Fruit fly (Drosophila melanogaster): ENCODE data around the gene mew.

mew gene

dm6 chrX:13249732-13250395 is 8.4 kb downstream of the mew start (continued):
- TF ChIP-seq tin (GFP tag; optimal IDR thresholded peaks at IDR 0.05) (no peak), HLHmδ (GFP tag; optimal IDR thresholded peaks at IDR 0.05) (no peak), CG8359 (GFP tag; optimal IDR thresholded peaks at IDR 0.05; ENCODE audit: borderline replicate concordance) (no peak), pita (GFP tag; optimal IDR thresholded peaks at IDR 0.05) (no peak), CG1832 (GFP tag; optimal IDR thresholded peaks at IDR 0.05) (no peak), sr (GFP tag; IDR thresholded peaks at IDR 0.05) (peak; percentile 74), CG6813 (GFP tag; optimal IDR thresholded peaks at IDR 0.05) (no peak), kah (GFP tag; optimal IDR thresholded peaks at IDR 0.05) (no peak), tap (tag; optimal IDR thresholded peaks at IDR 0.05) (no peak), CG13894 (tag; optimal IDR thresholded peaks at IDR 0.05) (no peak), Mad (GFP tag; optimal IDR thresholded peaks at IDR 0.05) (no peak), Ptx1 (GFP tag; IDR thresholded peaks at IDR 0.05) (peak; percentile 24; the same call in 1 of the 2 replicates), CG2202 (tag; optimal IDR thresholded peaks at IDR 0.05) (no peak), Ravus (GFP tag; IDR thresholded peaks at IDR 0.05) (no peak), CG15011 (GFP tag; optimal IDR thresholded peaks at IDR 0.05) (no peak), br (optimal IDR thresholded peaks at IDR 0.05) (no peak), kni (GFP tag; optimal IDR thresholded peaks at IDR 0.05) (no peak), eve (GFP tag; optimal IDR thresholded peaks at IDR 0.05) (peak in 1 of 2 experiments; percentile 21), Hr3 (GFP tag; optimal IDR thresholded peaks at IDR 0.05) (no peak), CG1529 (GFP tag; optimal IDR thresholded peaks at IDR 0.05) (no peak), sc (optimal IDR thresholded peaks at IDR 0.05) (no peak), sc (GFP tag; optimal IDR thresholded peaks at IDR 0.05) (no peak), Side (GFP tag; optimal IDR thresholded peaks at IDR 0.05) (no peak), Lpt (GFP tag; optimal IDR thresholded peaks at IDR 0.05) (no peak), da (GFP tag; optimal IDR thresholded peaks at IDR 0.05) (no peak), CG12155 (GFP tag; optimal IDR thresholded peaks at IDR 0.05) (no peak), CG18599 (GFP tag; optimal IDR thresholded peaks at IDR 0.05) (no peak), CG16813 (GFP tag; IDR thresholded peaks at IDR 0.05; ENCODE audit: partially characterized antibody) (no peak), Oli (tag; optimal IDR thresholded peaks at IDR 0.05) (no peak), nerfin-1 (tag; optimal IDR thresholded peaks at IDR 0.05) (no peak), CG13287 (GFP tag; IDR thresholded peaks at IDR 0.05; ENCODE audit: partially characterized antibody) (no peak), CG4730 (GFP tag; IDR thresholded peaks at IDR 0.05) (no peak), so (GFP tag; IDR thresholded peaks at IDR 0.05) (no peak), Sox100B (GFP tag; optimal IDR thresholded peaks at IDR 0.05) (no peak), Bdp1 (GFP tag; optimal IDR thresholded peaks at IDR 0.05) (no peak), her (GFP tag; optimal IDR thresholded peaks at IDR 0.05) (no peak), unpg (GFP tag; optimal IDR thresholded peaks at IDR 0.05) (no peak), CG8281 (tag; optimal IDR thresholded peaks at IDR 0.05) (no peak), ttk (GFP tag; IDR thresholded peaks at IDR 0.05) (no peak), ranshi (GFP tag; IDR thresholded peaks at IDR 0.05) (no peak), gfzf (GFP tag; optimal IDR thresholded peaks at IDR 0.05) (no peak), NC2β (GFP tag; optimal IDR thresholded peaks at IDR 0.05) (no peak), wor (GFP tag; IDR thresholded peaks at IDR 0.05) (peak; percentile 12; the same call in 1 of the 2 replicates), Tbp (GFP tag; optimal IDR thresholded peaks at IDR 0.05) (no peak), CG7556 (GFP tag; optimal IDR thresholded peaks at IDR 0.05) (peak; percentile 16), Hmx (GFP tag; optimal IDR thresholded peaks at IDR 0.05) (no peak), sisA (GFP tag; IDR thresholded peaks at IDR 0.05) (peak; percentile 17; the same call in 1 of the 2 replicates), pan (optimal IDR thresholded peaks at IDR 0.05) (no peak), pan (GFP tag; optimal IDR thresholded peaks at IDR 0.05 in 1 of 2, IDR thresholded peaks at IDR 0.05 in 1 of 2) (no peak), CG12236 (GFP tag; optimal IDR thresholded peaks at IDR 0.05) (no peak), HLH4C (GFP tag; IDR thresholded peaks at IDR 0.05; ENCODE audit: partially characterized antibody) (no peak), CG31441 (GFP tag; IDR thresholded peaks at IDR 0.05) (no peak)
